Worm (Caenorhabditis elegans) whole organism, early embryonic: ENCODE data around the gene F39E9.6.

Source experiments
- ceh-13 ChIP-seq: fragments of 200-800 bp; sonication (Bioruptor generic); optimal IDR thresholded peaks from 2 replicates; lab custom pipeline; 2018; ENCODE audit warnings: mild to moderate bottlenecking, missing genetic modification characterization, missing compliant biosample characterization
- pes-1 ChIP-seq: fragments of 200-800 bp; sonication (Bioruptor generic); IDR thresholded peaks from 2 replicates; pipeline ENCODE4 v1.3.6; 2022; ENCODE audit warnings: missing genetic modification reagents, missing genetic modification characterization, missing compliant biosample characterization
- sea-1 ChIP-seq: fragments of 200-800 bp; sonication (Bioruptor generic); conservative IDR thresholded peaks from 2 replicates; pipeline ENCODE4 v1.3.6; 2022; ENCODE audit warnings: missing genetic modification characterization, missing compliant biosample characterization

DNA sequence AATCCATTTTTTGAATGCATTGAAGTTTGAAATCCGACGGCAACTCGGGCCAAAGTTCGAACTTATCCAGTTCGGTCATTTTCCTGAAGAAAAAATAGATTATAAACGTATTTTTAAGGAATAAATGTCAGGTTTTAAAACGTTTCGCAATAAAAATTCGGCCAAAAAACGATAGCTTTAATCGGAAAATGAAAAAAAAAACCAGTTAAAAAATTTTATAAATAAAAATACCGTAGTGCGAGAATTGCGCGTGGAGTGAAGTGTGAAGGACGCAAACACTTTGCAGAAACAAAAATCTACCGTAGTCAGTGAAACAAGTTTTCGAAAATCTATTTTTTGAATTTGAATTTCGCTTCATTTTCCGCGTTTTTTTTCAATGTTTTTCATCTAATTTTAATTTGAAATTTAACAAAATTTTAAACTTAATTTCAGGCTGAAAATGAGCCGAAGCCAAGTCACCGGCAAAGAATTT lies 36.5 kb upstream of the F39E9.6 start, which contains the start of gene F14D2.8:
- TF ChIP-seq pes-1 (GFP tag; lab: Robert Waterston, UW) (no peak), sea-1 (GFP tag; lab: Robert Waterston, UW) (no peak), ceh-13 (no peak)
